Worm (Caenorhabditis elegans) whole organism, midembryonic: Measurements from ENCODE around the gene clec-148.

Experiments used
- T22C8.4 ChIP-seq: fragments of 200-800 bp; sonication (Bioruptor generic); IDR thresholded peaks from 2 replicates; pipeline ENCODE4 v1.3.6; 2022; ENCODE audit warnings: missing genetic modification characterization, missing compliant biosample characterization
- cog-1 ChIP-seq: sonication (generic microtip); optimal IDR thresholded peaks from 2 replicates; lab custom pipeline; 2016; ENCODE audit warnings: missing genetic modification characterization, missing compliant biosample characterization
- flt-1 ChIP-seq: fragments of 200-800 bp; sonication (Bioruptor generic); IDR thresholded peaks from 2 replicates; pipeline ENCODE4 v1.3.6; 2022; ENCODE audit warnings: missing genetic modification characterization, missing compliant biosample characterization
- klf-2 ChIP-seq: fragments of 200-800 bp; sonication (Bioruptor generic); conservative IDR thresholded peaks from 2 replicates; pipeline ENCODE4 v1.3.6; 2022; ENCODE audit warnings: missing genetic modification reagents, missing genetic modification characterization, missing compliant biosample characterization
- med-1 ChIP-seq: sonication (generic microtip); optimal IDR thresholded peaks from 2 replicates; lab custom pipeline; 2017; ENCODE audit warnings: missing genetic modification characterization, mild to moderate bottlenecking, missing compliant biosample characterization, antibody characterized with exemption, missing genetic modification reagents; ENCODE audit not compliant: insufficient read depth
- ref-1 ChIP-seq: fragments of 200-800 bp; sonication (Bioruptor generic); conservative IDR thresholded peaks from 2 replicates; pipeline ENCODE4 v1.3.6; 2022; ENCODE audit warnings: missing genetic modification reagents, missing genetic modification characterization, missing compliant biosample characterization
- tab-1 ChIP-seq: fragments of 200-800 bp; sonication (Bioruptor generic); IDR thresholded peaks from 2 replicates; pipeline ENCODE4 v1.3.6; 2022; ENCODE audit warnings: missing genetic modification characterization, missing compliant biosample characterization
- ztf-23 ChIP-seq: fragments of 200-800 bp; sonication (Bioruptor generic); IDR thresholded peaks from 2 replicates; pipeline ENCODE4 v1.3.6; 2022; ENCODE audit warnings: missing genetic modification reagents, missing genetic modification characterization, missing compliant biosample characterization
- ztf-29 ChIP-seq: fragments of 200-800 bp; sonication (Bioruptor generic); IDR thresholded peaks from 2 replicates; pipeline ENCODE4 v1.3.6; 2022; ENCODE audit warnings: missing genetic modification reagents, missing genetic modification characterization, missing compliant biosample characterization

ce11 chrIII:209695-210091 is 34.1 kb upstream of the clec-148 start, which contains the start of gene klp-20:
- TF ChIP-seq flt-1 (no peak), klf-2 (no peak), ref-1 (no peak), med-1 (GFP tag; lab: Kevin White, UChicago) (no peak), cog-1 (tag; lab: Kevin White, UChicago) (no peak), T22C8.4 (GFP tag; lab: Robert Waterston, UW) (no peak), tab-1 (GFP tag; lab: Robert Waterston, UW) (no peak), ztf-29 (no peak), ztf-23 (GFP tag; lab: Robert Waterston, UW) (no peak)
